Worm (Caenorhabditis elegans): ENCODE measurements around the gene mma-1.

mma-1 gene

DNA sequence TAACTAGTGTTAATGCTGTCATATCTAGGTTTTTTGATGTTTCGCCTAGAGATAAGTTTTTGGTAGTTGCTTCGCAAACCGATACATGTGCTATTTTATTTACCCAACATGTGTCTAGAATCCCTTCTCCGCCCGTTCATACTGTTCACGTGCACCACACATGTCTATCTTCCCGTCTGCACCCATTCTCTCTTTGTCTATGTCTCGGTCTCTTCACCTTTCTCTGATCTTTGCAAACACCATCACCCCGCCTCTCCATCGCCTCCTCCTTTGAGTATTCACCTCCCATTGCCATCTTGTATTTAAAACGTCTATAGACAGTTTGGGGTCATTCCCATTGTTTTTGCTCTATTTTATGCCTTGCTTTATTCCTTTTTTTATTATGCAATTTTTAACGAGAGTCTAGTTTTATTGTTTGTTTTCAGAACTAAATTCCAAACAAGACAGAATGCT lies 41.2 kb upstream of the mma-1 start, which contains the start of gene F56H9.2 (continued):
- TF ChIP-seq daf-19 (GFP tag; conservative IDR thresholded peaks at IDR 0.05) (no peak), madf-5 (GFP tag; IDR thresholded peaks at IDR 0.05) (no peak), lin-38 (GFP tag; IDR thresholded peaks at IDR 0.05) (no peak), lin-29 (GFP tag; IDR thresholded peaks at IDR 0.05) (no peak), ztf-11 (tag; optimal IDR thresholded peaks at IDR 0.05) (no peak), dpl-1 (GFP tag; optimal IDR thresholded peaks at IDR 0.05) (peak; percentile 40), tag-97 (GFP tag; IDR thresholded peaks at IDR 0.05) (no peak), Y48G9A.11 (GFP tag; IDR thresholded peaks at IDR 0.05) (no peak), D1046.2 (GFP tag; IDR thresholded peaks at IDR 0.05) (no peak), lin-13 (GFP tag; optimal IDR thresholded peaks at IDR 0.05) (peak; percentile 8), lir-3 (tag; optimal IDR thresholded peaks at IDR 0.05) (no peak), F26F4.8 (GFP tag; conservative IDR thresholded peaks at IDR 0.05) (no peak), attf-4 (tag; optimal IDR thresholded peaks at IDR 0.05) (no peak), lin-39 (tag; optimal IDR thresholded peaks at IDR 0.05) (no peak), nhr-76 (tag; optimal IDR thresholded peaks at IDR 0.05) (no peak), dmd-6 (GFP tag; IDR thresholded peaks at IDR 0.05) (peak; percentile 98), ama-1 (optimal IDR thresholded peaks at IDR 0.05) (peak; percentile 69), Y5F2A.4 (GFP tag; optimal IDR thresholded peaks at IDR 0.05) (no peak), nhr-41 (GFP tag; IDR thresholded peaks at IDR 0.05) (0 out of 2 replicates have a peak, but pooled peaks have one; percentile 18), unc-62 (GFP tag; optimal IDR thresholded peaks at IDR 0.05 in 1 of 2) (peak in 1 of 2 experiments; percentile 98), unc-62 (tag; optimal IDR thresholded peaks at IDR 0.05) (no peak), cey-2 (tag; optimal IDR thresholded peaks at IDR 0.05; ENCODE audit: borderline replicate concordance, insufficient read depth) (peak; percentile 49), dmd-9 (GFP tag; IDR thresholded peaks at IDR 0.05) (no peak), F37D6.2 (tag; optimal IDR thresholded peaks at IDR 0.05) (no peak), dmd-8 (GFP tag; IDR thresholded peaks at IDR 0.05) (no peak), F10B5.3 (tag; optimal IDR thresholded peaks at IDR 0.05) (no peak), daf-12 (tag; optimal IDR thresholded peaks at IDR 0.05) (no peak), zip-2 (tag; optimal IDR thresholded peaks at IDR 0.05) (no peak), unc-130 (GFP tag; optimal IDR thresholded peaks at IDR 0.05) (no peak), F44E2.7 (GFP tag; IDR thresholded peaks at IDR 0.05) (no peak), mes-2 (tag; optimal IDR thresholded peaks at IDR 0.05; ENCODE audit: poor library complexity, severe bottlenecking) (no peak), ceh-28 (tag; optimal IDR thresholded peaks at IDR 0.05) (no peak), arid-1 (GFP tag; conservative IDR thresholded peaks at IDR 0.05) (no peak), nhr-237 (tag; optimal IDR thresholded peaks at IDR 0.05) (no peak), zfp-2 (tag; optimal IDR thresholded peaks at IDR 0.05) (no peak), T20F7.1 (GFP tag; optimal IDR thresholded peaks at IDR 0.05) (peak; percentile 46), nhr-42 (GFP tag; IDR thresholded peaks at IDR 0.05) (no peak), mxl-3 (GFP tag; optimal IDR thresholded peaks at IDR 0.05) (peak; percentile 94), F49E8.2 (tag; optimal IDR thresholded peaks at IDR 0.05; ENCODE audit: borderline replicate concordance) (no peak), hmg-1.1 (GFP tag; IDR thresholded peaks at IDR 0.05) (0 out of 2 replicates have a peak, but pooled peaks have one; percentile 34), ctbp-1 (GFP tag; IDR thresholded peaks at IDR 0.05) (0 out of 2 replicates have a peak, but pooled peaks have one; percentile 12), unc-39 (tag; optimal IDR thresholded peaks at IDR 0.05) (no peak), nhr-25 (tag; optimal IDR thresholded peaks at IDR 0.05; ENCODE audit: borderline replicate concordance, insufficient read depth) (peak; percentile 67), tra-1 (GFP tag; IDR thresholded peaks at IDR 0.05) (peak; percentile 80; the same call in 1 of the 2 replicates), ceh-32 (tag; optimal IDR thresholded peaks at IDR 0.05; ENCODE audit: poor library complexity) (no peak), gei-8 (GFP tag; optimal IDR thresholded peaks at IDR 0.05) (peak; percentile 76), daf-8 (GFP tag; IDR thresholded peaks at IDR 0.05) (no peak), ceh-20 (GFP tag; IDR thresholded peaks at IDR 0.05) (peak; percentile 73), aly-2 (tag; optimal IDR thresholded peaks at IDR 0.05) (no peak), hif-1 (tag; optimal IDR thresholded peaks at IDR 0.05) (peak in 1 of 2 experiments; percentile 30), aha-1 (tag) (peak; percentile 97), fos-1 (tag; optimal IDR thresholded peaks at IDR 0.05) (no peak)

Measured in whole organism, L4 larva.